Fruit fly (Drosophila melanogaster): ENCODE measurements around the gene CG9123.

CG9123 gene

dm6 chrX:15342017-15342416 is at the start of gene CG9123:
Gene CG9123, minus strand, starts transcription at chrX:15342117.
- no peak for TF ChIP-seq svp (GFP tag)
- no peak for TF ChIP-seq CG8632 (GFP tag; optimal IDR thresholded peaks at IDR 0.05)
- TF ChIP-seq CG10669 (GFP tag; optimal IDR thresholded peaks at IDR 0.05) = no peak
- TF ChIP-seq Blimp-1 (GFP tag; optimal IDR thresholded peaks at IDR 0.05) = no peak
- TF ChIP-seq Sox102F (GFP tag; optimal IDR thresholded peaks at IDR 0.05) = no peak
- no peak for TF ChIP-seq CG6792 (GFP tag; optimal IDR thresholded peaks at IDR 0.05)

DNA sequence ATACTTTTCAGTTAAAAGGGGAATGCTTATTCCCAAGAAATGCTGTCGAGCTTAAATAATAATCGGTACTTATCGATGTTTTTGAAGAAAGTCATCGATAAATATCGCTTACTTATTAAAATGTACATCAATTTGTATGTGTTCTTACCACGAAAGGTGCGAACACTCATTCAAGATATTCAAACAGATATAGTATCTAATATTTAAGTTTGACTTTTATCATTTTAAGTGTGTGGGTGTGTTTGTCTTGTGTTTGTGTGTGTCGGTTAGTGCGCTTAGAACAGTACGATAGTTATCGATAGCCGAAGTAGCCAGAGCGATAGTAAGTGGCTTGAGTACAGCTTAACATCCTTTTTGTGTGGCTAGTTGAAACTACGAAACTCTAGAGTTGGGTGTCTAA is 45.4 kb upstream of the CG9123 start:
- TF ChIP-seq CG15336 (GFP tag; IDR thresholded peaks at IDR 0.05) = no peak
- no peak for TF ChIP-seq CG34406 (GFP tag; optimal IDR thresholded peaks at IDR 0.05)
- TF ChIP-seq fd59A (GFP tag; optimal IDR thresholded peaks at IDR 0.05) = no peak
- TF ChIP-seq Sox102F (GFP tag; optimal IDR thresholded peaks at IDR 0.05) = no peak
- TF ChIP-seq Sox14 (GFP tag; optimal IDR thresholded peaks at IDR 0.05) = no peak
- no peak for TF ChIP-seq CG4318 (GFP tag; optimal IDR thresholded peaks at IDR 0.05)
- no peak for TF ChIP-seq dac (GFP tag; optimal IDR thresholded peaks at IDR 0.05)

- no peak for TF ChIP-seq spab (GFP tag; optimal IDR thresholded peaks at IDR 0.05)
- no peak for TF ChIP-seq Ets96B (tag; optimal IDR thresholded peaks at IDR 0.05)
- TF ChIP-seq Eip78C (GFP tag) = peak; percentile 9
- no peak for TF ChIP-seq salr (GFP tag; optimal IDR thresholded peaks at IDR 0.05)
- no peak for TF ChIP-seq CG3032 (tag; optimal IDR thresholded peaks at IDR 0.05)
- no peak for TF ChIP-seq CG32006 (GFP tag; optimal IDR thresholded peaks at IDR 0.05)
These were observed 43.5 kb upstream of the CG9123 start, which contains the start of gene CG9164 for dm6 chrX:15385176-15386056. Gene CG9164, minus strand, starts transcription at chrX:15385441.

DNA sequence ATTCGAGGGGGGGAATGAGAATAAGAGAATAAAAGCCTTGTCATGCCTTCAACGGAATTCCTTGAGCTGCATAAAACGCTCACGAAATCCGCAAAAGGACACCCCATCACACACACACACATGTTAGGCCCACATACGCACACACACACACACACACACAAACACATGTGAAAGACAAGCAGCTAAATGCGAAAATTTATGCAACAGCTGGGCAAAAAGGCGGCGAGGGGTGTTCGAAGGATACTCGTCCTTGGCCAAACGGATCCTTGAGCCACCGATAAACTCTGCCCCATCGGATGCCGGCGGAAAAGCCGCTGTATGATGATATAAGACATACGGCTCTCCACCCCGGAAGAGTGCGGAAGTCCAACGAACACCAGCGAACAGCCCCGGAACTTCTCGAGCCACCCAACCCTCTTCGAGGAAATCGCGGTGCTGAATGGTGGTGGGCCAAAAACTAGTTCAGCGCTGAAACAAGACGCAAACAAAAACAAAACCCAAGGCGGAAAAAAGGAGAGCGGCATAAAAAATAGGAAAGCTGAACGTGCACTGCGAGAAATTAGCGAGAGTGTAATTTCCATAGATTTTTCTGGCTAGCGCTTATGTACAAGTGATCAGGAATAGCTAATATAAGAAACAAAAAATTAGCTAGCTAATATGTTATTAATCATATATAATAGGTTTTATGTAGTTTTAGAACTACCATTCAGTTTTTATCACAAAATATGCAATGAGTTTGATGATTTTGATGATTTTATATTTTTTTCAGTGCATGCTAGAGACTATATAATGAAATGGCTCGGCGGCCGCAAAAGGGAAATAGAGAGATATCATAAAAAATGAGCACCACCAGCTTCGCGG is 41.8 kb upstream of the CG9123 start:
- TF ChIP-seq CG6854 (GFP tag; optimal IDR thresholded peaks at IDR 0.05) (no peak), CG6808 (GFP tag; optimal IDR thresholded peaks at IDR 0.05) (no peak), CG10669 (GFP tag; optimal IDR thresholded peaks at IDR 0.05) (peak; percentile 7), Hr4 (GFP tag; optimal IDR thresholded peaks at IDR 0.05) (peak; percentile 38), acj6 (GFP tag; optimal IDR thresholded peaks at IDR 0.05) (peak; percentile 46), pdm3 (GFP tag; optimal IDR thresholded peaks at IDR 0.05) (peak; percentile 12), salr (GFP tag; optimal IDR thresholded peaks at IDR 0.05) (no peak), CG1621 (tag; optimal IDR thresholded peaks at IDR 0.05) (no peak), Ets96B (tag; optimal IDR thresholded peaks at IDR 0.05) (peak; percentile 24), CG4318 (GFP tag; optimal IDR thresholded peaks at IDR 0.05) (no peak), CG32006 (GFP tag; optimal IDR thresholded peaks at IDR 0.05) (peak; percentile 49), Eip78C (GFP tag) (peak; percentile 53), svp (GFP tag) (peak; percentile 8), Sox15 (GFP tag; optimal IDR thresholded peaks at IDR 0.05) (no peak), CG8119 (GFP tag; IDR thresholded peaks at IDR 0.05) (0 out of 3 replicates have a peak, but pooled peaks have one; percentile 25)

DNA sequence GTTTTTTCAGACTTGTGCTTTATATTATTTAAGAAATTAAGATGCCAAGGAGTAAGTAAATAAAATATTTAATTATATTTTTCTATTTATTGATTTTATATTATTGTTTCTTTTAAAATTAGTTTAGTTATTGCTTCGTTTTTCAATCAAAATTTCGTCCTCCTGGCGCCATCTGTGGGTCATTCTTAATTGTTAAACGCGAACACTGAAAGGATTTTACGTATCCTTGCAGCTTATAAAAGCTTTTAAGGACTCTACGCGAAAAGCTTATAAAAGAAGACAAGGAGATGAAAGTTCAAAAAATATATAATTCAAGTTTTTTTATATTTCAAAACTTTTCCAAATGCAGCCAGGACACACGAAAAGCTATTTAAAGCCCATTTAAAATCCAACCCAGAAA is 38.3 kb upstream of the CG9123 start:
- TF ChIP-seq CG3919 (GFP tag; optimal IDR thresholded peaks at IDR 0.05) = no peak
- TF ChIP-seq CG6792 (GFP tag; optimal IDR thresholded peaks at IDR 0.05) = no peak
- TF ChIP-seq OdsH (GFP tag; optimal IDR thresholded peaks at IDR 0.05) = no peak
- no peak for TF ChIP-seq Hr4 (GFP tag; optimal IDR thresholded peaks at IDR 0.05)

Measured in whole organism, prepupa.